Fruit fly (Drosophila melanogaster): ENCODE data around the gene beta4GalNAcTB.

Gene beta4GalNAcTB

dm6 chr3R:29064682-29065100 is 30.9 kb upstream of the beta4GalNAcTB start (continued):
- no peak for TF ChIP-seq Sox15 (GFP tag; optimal IDR thresholded peaks at IDR 0.05)
- TF ChIP-seq CG6276 (GFP tag; optimal IDR thresholded peaks at IDR 0.05) = peak; percentile 12
- TF ChIP-seq CG15336 (GFP tag; IDR thresholded peaks at IDR 0.05) = no peak
- TF ChIP-seq cyc (GFP tag; optimal IDR thresholded peaks at IDR 0.05) = peak; percentile 24
- peak; percentile 40 for TF ChIP-seq OdsH (GFP tag; optimal IDR thresholded peaks at IDR 0.05)
- TF ChIP-seq CG32006 (GFP tag; optimal IDR thresholded peaks at IDR 0.05) = peak; percentile 52
- TF ChIP-seq Hr38 (GFP tag; optimal IDR thresholded peaks at IDR 0.05) = no peak
- TF ChIP-seq CG8319 (GFP tag; optimal IDR thresholded peaks at IDR 0.05) = peak; percentile 26

dm6 chr3R:29063921-29064460 is 30.2 kb upstream of the beta4GalNAcTB start:
- TF ChIP-seq Met (GFP tag; optimal IDR thresholded peaks at IDR 0.05) (no peak), salr (GFP tag; optimal IDR thresholded peaks at IDR 0.05) (peak in 1 of 2 experiments; percentile 15)

dm6 chr3R:29063207-29063920 is 29.6 kb upstream of the beta4GalNAcTB start:
- no peak for TF ChIP-seq dac (GFP tag; optimal IDR thresholded peaks at IDR 0.05)
- TF ChIP-seq CG10669 (GFP tag; optimal IDR thresholded peaks at IDR 0.05) = peak; percentile 72
- TF ChIP-seq CG8632 (GFP tag; optimal IDR thresholded peaks at IDR 0.05) = peak; percentile 74
- peak; percentile 81 for TF ChIP-seq Sox14 (GFP tag; optimal IDR thresholded peaks at IDR 0.05)
- peak; percentile 68 for TF ChIP-seq Smox (GFP tag; optimal IDR thresholded peaks at IDR 0.05)
- peak; percentile 61 for TF ChIP-seq CG11902 (GFP tag; optimal IDR thresholded peaks at IDR 0.05)
- peak; percentile 69 for TF ChIP-seq Sox15 (GFP tag; optimal IDR thresholded peaks at IDR 0.05)
- peak; percentile 82 for TF ChIP-seq CG10631 (GFP tag; optimal IDR thresholded peaks at IDR 0.05)
- peak; percentile 67 for TF ChIP-seq net (GFP tag; optimal IDR thresholded peaks at IDR 0.05)
- TF ChIP-seq salr (GFP tag; optimal IDR thresholded peaks at IDR 0.05) = peak in 1 of 2 experiments; percentile 71
- TF ChIP-seq CG11762 (GFP tag; optimal IDR thresholded peaks at IDR 0.05; ENCODE audit: insufficient read depth) = peak; percentile 41
- peak; percentile 83 for TF ChIP-seq Sox102F (GFP tag; optimal IDR thresholded peaks at IDR 0.05)
- peak; percentile 55 for TF ChIP-seq fkh (GFP tag; optimal IDR thresholded peaks at IDR 0.05)
- no peak for TF ChIP-seq fd85E (GFP tag; optimal IDR thresholded peaks at IDR 0.05)
- TF ChIP-seq cyc (GFP tag; optimal IDR thresholded peaks at IDR 0.05) = peak; percentile 50
- TF ChIP-seq Gug (GFP tag; IDR thresholded peaks at IDR 0.05) = no peak
- TF ChIP-seq spab (GFP tag; optimal IDR thresholded peaks at IDR 0.05) = peak; percentile 8
- TF ChIP-seq Hr4 (GFP tag; optimal IDR thresholded peaks at IDR 0.05) = peak; percentile 84
- TF ChIP-seq Hr39 (GFP tag; optimal IDR thresholded peaks at IDR 0.05) = peak; percentile 58
- peak; percentile 77 for TF ChIP-seq CG34406 (GFP tag; optimal IDR thresholded peaks at IDR 0.05)
- peak; percentile 62 for TF ChIP-seq fd59A (GFP tag; optimal IDR thresholded peaks at IDR 0.05)
- TF ChIP-seq Met (GFP tag; optimal IDR thresholded peaks at IDR 0.05) = peak; percentile 76
- TF ChIP-seq CG7368 (GFP tag; optimal IDR thresholded peaks at IDR 0.05) = peak; percentile 28
- TF ChIP-seq CG11294 (GFP tag; IDR thresholded peaks at IDR 0.05) = no peak
- TF ChIP-seq Eip93F (GFP tag; optimal IDR thresholded peaks at IDR 0.05) = peak; percentile 26
- no peak for TF ChIP-seq Lpt (GFP tag; optimal IDR thresholded peaks at IDR 0.05)
- TF ChIP-seq CG6792 (GFP tag; optimal IDR thresholded peaks at IDR 0.05) = peak; percentile 64
- TF ChIP-seq CG6808 (GFP tag; optimal IDR thresholded peaks at IDR 0.05) = peak; percentile 75
- TF ChIP-seq lz (GFP tag; optimal IDR thresholded peaks at IDR 0.05) = peak; percentile 78
- TF ChIP-seq CG8319 (GFP tag; optimal IDR thresholded peaks at IDR 0.05) = peak; percentile 63
- TF ChIP-seq CG3032 (tag; optimal IDR thresholded peaks at IDR 0.05) = peak; percentile 78
- TF ChIP-seq CG6276 (GFP tag; optimal IDR thresholded peaks at IDR 0.05) = peak; percentile 35
- TF ChIP-seq topi (GFP tag; optimal IDR thresholded peaks at IDR 0.05) = peak; percentile 57
- TF ChIP-seq vri (GFP tag; optimal IDR thresholded peaks at IDR 0.05) = no peak
- no peak for TF ChIP-seq CG6163 (GFP tag; IDR thresholded peaks at IDR 0.05)
- peak; percentile 86 for TF ChIP-seq esn (GFP tag; optimal IDR thresholded peaks at IDR 0.05)
- TF ChIP-seq CG8119 (GFP tag; IDR thresholded peaks at IDR 0.05) = no peak
- peak; percentile 63 for TF ChIP-seq OdsH (GFP tag; optimal IDR thresholded peaks at IDR 0.05)
- TF ChIP-seq CG3919 (GFP tag; optimal IDR thresholded peaks at IDR 0.05) = peak; percentile 32
- TF ChIP-seq Blimp-1 (GFP tag; optimal IDR thresholded peaks at IDR 0.05) = peak; percentile 9
- TF ChIP-seq Hr38 (GFP tag; optimal IDR thresholded peaks at IDR 0.05) = no peak
- no peak for TF ChIP-seq CG15336 (GFP tag; IDR thresholded peaks at IDR 0.05)
- peak; percentile 73 for TF ChIP-seq achi (GFP tag; optimal IDR thresholded peaks at IDR 0.05)
- peak; percentile 78 for TF ChIP-seq CG32006 (GFP tag; optimal IDR thresholded peaks at IDR 0.05)

Data from whole organism, prepupa.